Fruit fly (Drosophila melanogaster): ENCODE data around the gene CG2246.

DNA sequence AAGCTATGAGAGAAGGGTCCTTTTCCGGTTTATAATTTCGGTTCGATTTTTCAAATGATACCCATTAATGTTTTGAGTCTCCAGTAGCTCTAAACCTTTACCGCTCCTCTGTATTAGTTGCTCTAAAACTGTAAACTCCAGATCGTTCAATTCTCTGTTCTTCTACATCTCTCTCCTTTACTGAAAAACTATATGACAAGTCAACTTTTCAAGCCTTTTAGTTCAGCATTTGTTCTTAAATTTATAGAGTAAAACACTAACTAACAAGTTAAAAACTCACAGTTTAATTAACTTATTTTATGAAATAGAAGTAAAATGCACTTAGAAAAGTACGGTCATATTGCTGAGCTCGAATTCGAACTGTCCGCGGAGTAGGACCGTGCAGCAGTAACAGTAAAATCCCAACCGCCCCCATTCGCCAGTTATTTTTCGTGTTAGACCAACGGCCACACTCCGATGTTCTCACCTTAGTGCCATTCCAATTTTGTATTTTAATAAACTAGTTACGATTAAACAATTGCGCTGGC is 38.5 kb downstream of the CG2246 start:
- no peak for TF ChIP-seq CG8478 (optimal IDR thresholded peaks at IDR 0.05)
- TF ChIP-seq CTCF (optimal IDR thresholded peaks at IDR 0.05): no peak
